Worm (Caenorhabditis elegans) whole organism, mixed stage, embryonic: Measurements from ENCODE around the gene ced-8.

Experiments
- ceh-83 ChIP-seq: fragments of 200-800 bp; sonication (Bioruptor generic); optimal IDR thresholded peaks from 2 replicates; lab custom pipeline; 2018; ENCODE audit warnings: mild to moderate bottlenecking, missing genetic modification characterization, missing compliant biosample characterization
- ces-1 ChIP-seq: fragments of 150-350 bp; optimal IDR thresholded peaks from 2 replicates; lab custom pipeline; 2014; ENCODE audit warnings: missing biosample characterization, missing genetic modification reagents, missing genetic modification characterization
- elt-1 ChIP-seq: sonication (generic microtip); optimal IDR thresholded peaks from 2 replicates; lab custom pipeline; 2017; ENCODE audit warnings: missing genetic modification characterization, mild to moderate bottlenecking, missing compliant biosample characterization, antibody characterized with exemption, moderate library complexity, borderline replicate concordance; ENCODE audit not compliant: insufficient read depth
- lsy-2 ChIP-seq: fragments of 150-350 bp; optimal IDR thresholded peaks from 2 replicates; lab custom pipeline; 2014; ENCODE audit warnings: missing biosample characterization, missing genetic modification characterization
- nhr-12 ChIP-seq: fragments of 150-350 bp; optimal IDR thresholded peaks from 2 replicates; lab custom pipeline; 2014; ENCODE audit warnings: missing biosample characterization, missing genetic modification characterization
- nhr-28 ChIP-seq: fragments of 150-350 bp; optimal IDR thresholded peaks from 2 replicates; lab custom pipeline; 2014; ENCODE audit warnings: missing biosample characterization, missing genetic modification characterization
- snpc-4 ChIP-seq: fragments of 150-350 bp; optimal IDR thresholded peaks from 2 replicates; lab custom pipeline; 2014; ENCODE audit warnings: missing biosample characterization, missing genetic modification characterization
- unc-39 ChIP-seq: fragments of 150-350 bp; optimal IDR thresholded peaks from 2 replicates; lab custom pipeline; 2014; ENCODE audit warnings: missing biosample characterization, missing genetic modification characterization
- zip-8 ChIP-seq: fragments of 150-350 bp; optimal IDR thresholded peaks from 2 replicates; lab custom pipeline; 2014; ENCODE audit warnings: missing biosample characterization, missing genetic modification characterization

ce11 chrX:8421594-8421993 is 4.9 kb upstream of the ced-8 start:
- TF ChIP-seq ces-1 (GFP tag; lab: Kevin White, UChicago) (no peak), unc-39 (no peak), nhr-28 (no peak), elt-1 (no peak), snpc-4 (tag; lab: Kevin White, UChicago) (no peak), zip-8 (no peak), lsy-2 (tag; lab: Kevin White, UChicago) (no peak), ceh-83 (GFP tag; lab: Kevin White, UChicago) (no peak), nhr-12 (tag; lab: Kevin White, UChicago) (no peak)
